Worm (Caenorhabditis elegans) whole organism, late embryonic: ENCODE results near the gene shpk-1.
A peak's percentile ranks its signal among the peaks of the same experiment; 100 is the strongest.

Experiments
- dmd-4 ChIP-seq: sonication (generic microtip); optimal IDR thresholded peaks from 2 replicates; lab custom pipeline; 2016; ENCODE audit warnings: borderline replicate concordance, missing genetic modification characterization, missing compliant biosample characterization
- elt-2 ChIP-seq: sonication (generic microtip); optimal IDR thresholded peaks from 2 replicates; lab custom pipeline; 2016; ENCODE audit warnings: missing genetic modification reagents, missing genetic modification characterization, missing compliant biosample characterization
- ets-4 ChIP-seq: sonication (generic microtip); optimal IDR thresholded peaks from 2 replicates; lab custom pipeline; 2016; ENCODE audit warnings: missing genetic modification characterization, missing compliant biosample characterization
- nhr-11 ChIP-seq: fragments of 150-350 bp; optimal IDR thresholded peaks from 2 replicates; lab custom pipeline; 2014; ENCODE audit warnings: missing biosample characterization, missing genetic modification characterization
- npax-4 ChIP-seq: sonication (generic microtip); optimal IDR thresholded peaks from 2 replicates; lab custom pipeline; 2016; ENCODE audit warnings: missing genetic modification characterization, missing compliant biosample characterization
- ref-2 ChIP-seq: sonication (generic microtip); optimal IDR thresholded peaks from 2 replicates; lab custom pipeline; 2016; ENCODE audit warnings: missing genetic modification characterization, missing compliant biosample characterization
- rnt-1 ChIP-seq: sonication (generic microtip); optimal IDR thresholded peaks from 2 replicates; lab custom pipeline; 2016; ENCODE audit warnings: missing genetic modification characterization, missing compliant biosample characterization
- unc-55 ChIP-seq: sonication (generic microtip); optimal IDR thresholded peaks from 2 replicates; lab custom pipeline; 2017; ENCODE audit warnings: missing biosample characterization, missing genetic modification reagents, missing genetic modification characterization

DNA sequence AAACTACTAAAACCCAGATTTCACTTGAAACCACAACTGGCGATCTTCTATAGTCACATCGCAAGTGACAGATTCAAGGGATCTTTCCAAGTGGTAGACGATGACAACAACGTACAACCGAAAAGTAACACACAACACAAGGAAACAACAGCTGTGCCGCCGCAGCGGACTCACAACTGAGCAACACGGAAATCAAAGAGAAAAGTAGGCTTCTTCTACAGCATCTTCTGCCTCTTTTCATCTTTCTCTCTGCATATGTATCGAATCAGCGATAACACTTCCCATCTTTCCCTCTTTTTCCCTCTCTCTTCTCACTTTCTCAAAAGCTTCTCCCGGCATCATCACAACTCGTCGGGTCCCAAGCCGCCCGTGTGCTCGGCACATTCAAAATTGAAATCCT lies 9.0 kb downstream of the shpk-1 start, which contains the start of gene T12D8.9:
- TF ChIP-seq ets-4 (tag; lab: Kevin White, UChicago) (no peak), dmd-4 (no peak), ref-2 (tag; lab: Kevin White, UChicago) (no peak), rnt-1 (peak; percentile 29), elt-2 (tag; lab: Kevin White, UChicago) (no peak), unc-55 (GFP tag; lab: Kevin White, UChicago) (peak; percentile 16), npax-4 (tag; lab: Kevin White, UChicago) (no peak), nhr-11 (tag; lab: Kevin White, UChicago) (no peak)
